Worm (Caenorhabditis elegans) whole organism, L1 larva: Measurements from ENCODE around the gene ZC239.4.

Experiments used
- C04F5.9 ChIP-seq: sonication (generic microtip); optimal IDR thresholded peaks from 2 replicates; lab custom pipeline; 2016; ENCODE audit warnings: missing genetic modification characterization, missing compliant biosample characterization
- aly-2 ChIP-seq: fragments of 150-350 bp; optimal IDR thresholded peaks from 2 replicates; lab custom pipeline; 2014; ENCODE audit warnings: missing biosample characterization, missing genetic modification characterization
- elt-3 ChIP-seq, 6 experiments: fragments of 150-350 bp in 1 of 6; sonication (generic microtip); optimal IDR thresholded peaks; 2 replicates each; lab custom pipeline; 2017 to 2018; ENCODE audit warnings: missing biosample characterization in 6 of 6, missing genetic modification characterization in 6 of 6, inconsistent platforms in 1 of 6
- grh-1 ChIP-seq: fragments of 200-800 bp; sonication (Bioruptor generic); IDR thresholded peaks from 2 replicates; pipeline ENCODE4 v1.3.6; 2022; ENCODE audit warnings: missing genetic modification reagents, missing genetic modification characterization, missing compliant biosample characterization
- mep-1 ChIP-seq: fragments of 150-350 bp; optimal IDR thresholded peaks from 2 replicates; lab custom pipeline; 2014; ENCODE audit warnings: missing biosample characterization, missing genetic modification characterization
- rnt-1 ChIP-seq: sonication (generic microtip); optimal IDR thresholded peaks from 2 replicates; lab custom pipeline; 2016; ENCODE audit warnings: mild to moderate bottlenecking, missing genetic modification characterization, moderate library complexity, missing compliant biosample characterization
- unc-130 ChIP-seq: fragments of 150-350 bp; optimal IDR thresholded peaks from 2 replicates; lab custom pipeline; 2017; ENCODE audit warnings: missing biosample characterization, missing genetic modification characterization, inconsistent platforms
- ztf-11 ChIP-seq, 2 experiments: sonication (generic microtip); optimal IDR thresholded peaks; 2 replicates each; lab custom pipeline; 2016 to 2017; ENCODE audit warnings: missing genetic modification characterization in 2 of 2, missing biosample characterization in 1 of 2, missing compliant biosample characterization in 1 of 2

ce11 chrII:3250195-3250594 lies 36.2 kb downstream of the ZC239.4 start:
- no peak for TF ChIP-seq aly-2 (tag; lab: Kevin White, UChicago)
- TF ChIP-seq rnt-1: no peak
- TF ChIP-seq elt-3 (tag; optimal IDR thresholded peaks at IDR 0.05; lab: Kevin White, UChicago): no peak
- no peak for TF ChIP-seq grh-1 (GFP tag; lab: Robert Waterston, UW)
- no peak for TF ChIP-seq unc-130 (tag; lab: Kevin White, UChicago)
- no peak for TF ChIP-seq C04F5.9 (tag; lab: Kevin White, UChicago)
- no peak for TF ChIP-seq mep-1
- TF ChIP-seq ztf-11 (tag; optimal IDR thresholded peaks at IDR 0.05; lab: Kevin White, UChicago): no peak
